Fruit fly (Drosophila melanogaster): ENCODE results near the gene bel.

The bel gene

DNA sequence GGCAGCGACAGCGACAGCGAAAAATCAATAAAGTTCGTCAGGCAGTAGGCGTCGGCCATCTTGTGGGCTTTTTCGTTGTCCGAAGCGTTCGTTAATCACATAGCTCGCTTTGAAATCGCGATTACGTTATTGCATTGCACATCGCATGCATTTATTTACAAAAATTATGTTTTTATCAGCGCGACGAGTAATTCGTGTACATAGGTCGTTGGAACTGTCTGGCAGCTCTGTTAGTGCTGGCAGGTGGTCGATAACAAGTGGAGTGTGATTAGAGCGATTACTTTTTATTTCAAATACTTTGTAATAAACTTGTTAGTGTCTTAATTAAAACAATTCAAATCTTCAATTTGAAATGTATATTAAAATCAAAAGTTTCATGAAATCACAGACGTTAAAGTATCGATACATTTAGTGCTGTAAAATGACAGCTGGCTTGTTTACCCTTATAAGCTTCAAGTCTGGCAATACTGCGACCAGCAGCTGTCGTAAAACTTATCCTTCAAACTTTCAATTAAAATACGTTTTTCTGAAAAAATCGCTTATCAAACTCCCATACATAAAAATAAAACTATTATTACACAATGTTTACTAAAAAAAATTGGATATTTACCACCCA is 3.2 kb upstream of the bel start, which contains the start of gene CG8032 (continued):
- peak; percentile 7 for TF ChIP-seq CG13123 (GFP tag; optimal IDR thresholded peaks at IDR 0.05)
- no peak for TF ChIP-seq CG8281 (tag; optimal IDR thresholded peaks at IDR 0.05)
- no peak for TF ChIP-seq CG31365 (tag; optimal IDR thresholded peaks at IDR 0.05)
- peak; percentile 43 for TF ChIP-seq CG12659 (GFP tag; optimal IDR thresholded peaks at IDR 0.05)
- no peak for TF ChIP-seq Spps (tag; optimal IDR thresholded peaks at IDR 0.05)
- no peak for TF ChIP-seq schlank (tag; optimal IDR thresholded peaks at IDR 0.05)
- TF ChIP-seq CG11247 (GFP tag; IDR thresholded peaks at IDR 0.05) = no peak
- peak; percentile 93 for TF ChIP-seq CG2116 (GFP tag; optimal IDR thresholded peaks at IDR 0.05)
- no peak for TF ChIP-seq crc (GFP tag; optimal IDR thresholded peaks at IDR 0.05)
- TF ChIP-seq tin (GFP tag; optimal IDR thresholded peaks at IDR 0.05) = peak; percentile 16
- TF ChIP-seq croc (GFP tag; conservative IDR thresholded peaks at IDR 0.05) = no peak
- TF ChIP-seq repo (GFP tag; optimal IDR thresholded peaks at IDR 0.05) = no peak
- TF ChIP-seq CoRest (tag; optimal IDR thresholded peaks at IDR 0.05) = peak; percentile 54
- peak in 1 of 2 experiments; percentile 35 for TF ChIP-seq Hr51 (GFP tag; optimal IDR thresholded peaks at IDR 0.05)
- TF ChIP-seq Side (GFP tag; optimal IDR thresholded peaks at IDR 0.05) = peak; percentile 25
- TF ChIP-seq D (optimal IDR thresholded peaks at IDR 0.05) = no peak
- no peak for TF ChIP-seq D (GFP tag; optimal IDR thresholded peaks at IDR 0.05)
- no peak for TF ChIP-seq ab (GFP tag; optimal IDR thresholded peaks at IDR 0.05)
- TF ChIP-seq ranshi (GFP tag; IDR thresholded peaks at IDR 0.05) = no peak; the same call in 1 of the 2 replicates
- TF ChIP-seq slbo (GFP tag; IDR thresholded peaks at IDR 0.05) = peak; percentile 63
- TF ChIP-seq h (optimal IDR thresholded peaks at IDR 0.05) = no peak
- TF ChIP-seq CG10321 (GFP tag; IDR thresholded peaks at IDR 0.05) = no peak
- no peak for TF ChIP-seq CG14050 (GFP tag; IDR thresholded peaks at IDR 0.05)
- peak; percentile 59 for TF ChIP-seq Antp (GFP tag; optimal IDR thresholded peaks at IDR 0.05)
- TF ChIP-seq CG10543 (GFP tag; optimal IDR thresholded peaks at IDR 0.05) = peak; percentile 70
- no peak for TF ChIP-seq en (GFP tag; optimal IDR thresholded peaks at IDR 0.05)
- TF ChIP-seq ham (GFP tag; IDR thresholded peaks at IDR 0.05) = no peak
- TF ChIP-seq Atf3 (GFP tag; optimal IDR thresholded peaks at IDR 0.05) = peak; percentile 13
- 0 out of 2 replicates have a peak, but pooled peaks have one; percentile 11 for TF ChIP-seq stc (GFP tag; IDR thresholded peaks at IDR 0.05)
- TF ChIP-seq br (optimal IDR thresholded peaks at IDR 0.05) = no peak
- TF ChIP-seq CG11560 (tag; IDR thresholded peaks at IDR 0.05) = no peak
- peak; percentile 51 for TF ChIP-seq CG12769 (tag; optimal IDR thresholded peaks at IDR 0.05)
- peak; percentile 18; the same call in 1 of the 2 replicates for TF ChIP-seq sob (GFP tag; IDR thresholded peaks at IDR 0.05)
- TF ChIP-seq eve (GFP tag; optimal IDR thresholded peaks at IDR 0.05) = no peak
- TF ChIP-seq CG8765 (GFP tag; IDR thresholded peaks at IDR 0.05) = no peak
- TF ChIP-seq E2f1 (GFP tag; IDR thresholded peaks at IDR 0.05) = no peak
- peak; percentile 47 for TF ChIP-seq CG8924 (tag; optimal IDR thresholded peaks at IDR 0.05)
- peak; percentile 30 for TF ChIP-seq PHDP (tag; optimal IDR thresholded peaks at IDR 0.05)
- TF ChIP-seq TFAM (GFP tag; optimal IDR thresholded peaks at IDR 0.05) = no peak
- TF ChIP-seq Doc2 (GFP tag; IDR thresholded peaks at IDR 0.05) = no peak
- TF ChIP-seq CG3847 (GFP tag; IDR thresholded peaks at IDR 0.05) = peak; percentile 74
- TF ChIP-seq wdn (GFP tag; IDR thresholded peaks at IDR 0.05) = no peak
- peak; percentile 57 for TF ChIP-seq tx (GFP tag; optimal IDR thresholded peaks at IDR 0.05)
- TF ChIP-seq hkb (optimal IDR thresholded peaks at IDR 0.05) = no peak
- 0 out of 2 replicates have a peak, but pooled peaks have one; percentile 15 for TF ChIP-seq hkb (GFP tag; IDR thresholded peaks at IDR 0.05)
- TF ChIP-seq seq (GFP tag; IDR thresholded peaks at IDR 0.05) = no peak
- TF ChIP-seq pnt (GFP tag; optimal IDR thresholded peaks at IDR 0.05) = peak; percentile 34
- TF ChIP-seq zen2 (GFP tag; IDR thresholded peaks at IDR 0.05; ENCODE audit: partially characterized antibody) = 0 out of 3 replicates have a peak, but pooled peaks have one; percentile 31
- peak; percentile 98 for TF ChIP-seq onecut (GFP tag; IDR thresholded peaks at IDR 0.05)
- TF ChIP-seq CG18599 (GFP tag; optimal IDR thresholded peaks at IDR 0.05) = peak; percentile 7
- TF ChIP-seq dmrt99B (tag; optimal IDR thresholded peaks at IDR 0.05) = peak; percentile 26
- TF ChIP-seq D19A (tag; optimal IDR thresholded peaks at IDR 0.05) = no peak
